Worm (Caenorhabditis elegans): ENCODE measurements around the gene F09A5.3.

DNA sequence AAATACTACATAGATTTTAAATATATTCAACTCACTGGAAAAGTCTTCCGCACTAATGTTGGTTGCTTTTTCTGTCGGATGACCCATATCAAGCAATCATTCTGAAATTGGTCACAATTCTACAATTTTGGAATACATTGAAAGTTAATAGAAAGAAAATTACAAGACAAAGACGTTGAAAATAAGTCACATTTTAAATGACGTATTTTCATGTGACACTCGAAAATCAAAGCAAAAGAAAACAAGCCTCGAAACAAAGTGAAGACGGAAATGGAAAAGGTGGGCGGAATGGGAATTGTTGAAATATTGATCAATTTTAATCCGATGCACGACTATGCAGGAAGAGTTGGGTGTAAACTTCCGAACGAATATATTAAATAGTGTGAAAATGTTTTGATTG is 28.6 kb downstream of the F09A5.3 start, which contains the start of gene mob-2:
- TF ChIP-seq klf-2 (GFP tag; conservative IDR thresholded peaks at IDR 0.05) (no peak), ztf-23 (GFP tag; IDR thresholded peaks at IDR 0.05) (no peak), T22C8.4 (GFP tag; IDR thresholded peaks at IDR 0.05) (no peak), flt-1 (GFP tag; IDR thresholded peaks at IDR 0.05) (no peak)

All from whole organism, midembryonic.